Worm (Caenorhabditis elegans) whole organism, L4/young adult: Measurements from ENCODE around the gene D1005.6.

Source experiments
- dao-5 ChIP-seq: sonication (generic microtip); optimal IDR thresholded peaks from 2 replicates; lab custom pipeline; 2016; ENCODE audit warnings: missing genotype, missing genetic modification characterization, moderate library complexity, missing compliant biosample characterization
- him-1 ChIP-seq: sonication (generic microtip); optimal IDR thresholded peaks from 2 replicates; lab custom pipeline; 2016; ENCODE audit warnings: missing genotype, missing genetic modification reagents, missing genetic modification characterization, missing compliant biosample characterization

ce11 chrX:1499499-1499898, 34.9 kb upstream of the D1005.6 start:
- TF ChIP-seq dao-5 (tag; lab: Kevin White, UChicago), result no peak
- no peak for TF ChIP-seq him-1
